Fruit fly (Drosophila melanogaster): ENCODE data around the gene CG13038.

Gene CG13038

DNA sequence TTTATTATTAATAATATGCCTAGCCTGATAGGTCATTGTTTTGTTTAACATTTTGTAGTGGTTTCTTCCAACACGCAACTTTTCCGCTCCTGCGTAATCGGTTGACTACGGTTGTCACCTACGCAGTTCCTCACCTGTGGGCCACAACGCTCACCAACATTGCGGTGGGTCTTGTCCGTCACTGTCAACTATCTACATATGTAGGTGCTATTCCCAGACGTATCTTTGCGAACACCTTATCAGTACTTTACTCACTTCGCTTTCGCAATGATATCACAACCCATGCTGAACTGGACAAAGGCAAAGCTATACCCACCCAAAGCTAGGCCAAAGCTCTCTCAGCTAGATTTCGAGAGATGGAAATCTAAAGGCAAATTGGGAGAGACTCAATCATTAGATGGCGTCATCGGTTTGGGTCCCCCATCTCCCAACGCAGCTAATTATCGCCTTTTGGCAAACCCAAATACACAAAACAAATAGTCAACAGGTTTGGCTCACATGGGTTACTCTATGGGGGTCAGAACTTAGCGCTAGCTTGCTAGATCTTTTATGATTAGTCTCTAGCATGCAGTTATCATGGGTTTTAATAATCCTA, 28.6 kb upstream of the CG13038 start:
- peak; percentile 62 for TF ChIP-seq fkh (GFP tag; optimal IDR thresholded peaks at IDR 0.05)
- TF ChIP-seq Hr38 (GFP tag; optimal IDR thresholded peaks at IDR 0.05): no peak
- TF ChIP-seq Eip78C (GFP tag): peak; percentile 40
- peak; percentile 72 for TF ChIP-seq vri (GFP tag; optimal IDR thresholded peaks at IDR 0.05)

DNA sequence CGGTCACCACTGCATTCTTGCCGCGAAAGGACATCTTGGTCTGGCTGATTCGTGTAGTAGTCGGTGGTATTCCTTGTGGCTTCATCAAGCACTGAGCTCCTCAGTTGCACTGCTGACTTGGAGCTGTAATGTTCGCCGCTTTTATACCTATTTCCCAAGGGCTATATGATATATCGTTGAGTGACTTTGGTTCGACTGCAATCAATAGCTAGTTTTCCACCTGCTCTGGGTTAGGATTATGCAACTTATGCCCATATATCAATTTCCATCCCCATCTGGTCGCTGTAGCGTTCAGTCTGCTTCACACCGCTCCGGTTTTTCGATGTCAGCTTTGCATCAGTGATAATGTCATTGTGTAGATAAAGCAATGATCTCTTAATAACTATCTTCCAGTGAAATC, 26.5 kb upstream of the CG13038 start, which contains the start of gene Pdh:
Pdh (minus strand) TSS at position 101 of the 400 bp plus-strand sequence.
- TF ChIP-seq CG16779 (tag; optimal IDR thresholded peaks at IDR 0.05): no peak
- TF ChIP-seq ss (GFP tag; optimal IDR thresholded peaks at IDR 0.05): no peak
- TF ChIP-seq Eip78C (GFP tag): peak; percentile 1
- TF ChIP-seq CG6276 (GFP tag; optimal IDR thresholded peaks at IDR 0.05): no peak
- TF ChIP-seq CG34406 (GFP tag; optimal IDR thresholded peaks at IDR 0.05): no peak

DNA sequence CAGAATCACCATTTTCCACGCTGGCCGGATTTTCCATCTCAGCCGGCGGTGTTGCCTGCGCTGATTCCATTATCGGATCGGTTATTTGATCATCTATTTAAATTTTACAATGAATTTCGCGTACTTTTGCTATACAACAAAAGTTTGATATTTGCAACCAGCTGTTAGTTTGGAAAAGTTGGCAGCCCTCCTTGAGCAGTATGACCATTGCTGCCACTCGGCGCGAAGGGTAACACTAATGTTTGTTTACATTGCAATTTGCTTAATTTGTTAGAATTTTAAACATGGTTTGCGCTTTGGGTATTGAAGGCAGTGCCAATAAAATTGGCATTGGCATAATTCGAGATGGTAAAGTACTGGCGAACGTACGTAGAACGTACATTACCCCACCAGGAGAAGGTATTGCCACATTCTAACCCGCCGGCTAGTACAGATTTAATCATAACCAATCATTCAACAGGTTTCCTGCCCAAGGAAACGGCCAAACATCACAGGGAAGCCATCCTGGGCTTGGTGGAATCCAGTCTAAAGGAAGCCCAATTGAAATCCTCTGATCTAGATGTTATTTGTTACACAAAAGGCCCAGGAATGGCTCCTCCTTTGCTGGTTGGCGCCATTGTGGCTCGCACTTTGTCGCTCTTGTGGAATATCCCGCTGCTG, 24.2 kb upstream of the CG13038 start, which contains the start of the genes Golgin104 and Tcs3:
Golgin104 (minus strand) TSS at position 182 of the 660 bp plus-strand sequence.
Tcs3 (plus strand) TSS at position 222 of the 660 bp plus-strand sequence.
- TF ChIP-seq fkh (GFP tag; optimal IDR thresholded peaks at IDR 0.05) (peak; percentile 99), Hr39 (GFP tag; optimal IDR thresholded peaks at IDR 0.05) (no peak)

DNA sequence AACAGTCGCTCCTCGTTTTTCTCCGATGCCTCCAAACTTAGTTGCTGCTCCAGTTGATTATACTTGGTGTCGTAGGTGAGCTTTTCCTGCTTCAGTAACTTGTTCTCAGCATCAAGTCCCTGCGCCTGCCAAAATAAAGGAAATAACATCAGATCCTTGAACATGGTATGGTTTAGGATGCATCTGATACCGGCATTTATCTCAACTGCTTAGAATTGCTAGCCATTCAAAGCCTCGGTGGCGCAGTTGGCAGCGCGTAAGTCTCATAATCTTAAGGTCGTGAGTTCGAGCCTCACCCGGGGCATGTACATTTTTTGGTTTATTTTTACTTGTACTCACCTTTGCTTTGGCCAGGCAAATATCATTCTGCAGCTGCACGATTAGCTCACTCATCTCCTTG, 22.0 kb upstream of the CG13038 start:
- no peak for TF ChIP-seq dac (GFP tag; optimal IDR thresholded peaks at IDR 0.05)
- no peak for TF ChIP-seq CG15336 (GFP tag; IDR thresholded peaks at IDR 0.05)
- no peak for TF ChIP-seq fd85E (GFP tag; optimal IDR thresholded peaks at IDR 0.05)
- TF ChIP-seq CG4318 (GFP tag; optimal IDR thresholded peaks at IDR 0.05): no peak
- TF ChIP-seq CG32006 (GFP tag; optimal IDR thresholded peaks at IDR 0.05): no peak
- TF ChIP-seq CG10669 (GFP tag; optimal IDR thresholded peaks at IDR 0.05): no peak
- TF ChIP-seq Blimp-1 (GFP tag; optimal IDR thresholded peaks at IDR 0.05): no peak
- TF ChIP-seq ss (GFP tag; optimal IDR thresholded peaks at IDR 0.05): no peak
- no peak for TF ChIP-seq CG34406 (GFP tag; optimal IDR thresholded peaks at IDR 0.05)
- no peak for TF ChIP-seq lz (GFP tag; optimal IDR thresholded peaks at IDR 0.05)
- TF ChIP-seq Hr4 (GFP tag; optimal IDR thresholded peaks at IDR 0.05): no peak
- TF ChIP-seq CG3919 (GFP tag; optimal IDR thresholded peaks at IDR 0.05): no peak
- no peak for TF ChIP-seq eg (GFP tag; IDR thresholded peaks at IDR 0.05)

DNA sequence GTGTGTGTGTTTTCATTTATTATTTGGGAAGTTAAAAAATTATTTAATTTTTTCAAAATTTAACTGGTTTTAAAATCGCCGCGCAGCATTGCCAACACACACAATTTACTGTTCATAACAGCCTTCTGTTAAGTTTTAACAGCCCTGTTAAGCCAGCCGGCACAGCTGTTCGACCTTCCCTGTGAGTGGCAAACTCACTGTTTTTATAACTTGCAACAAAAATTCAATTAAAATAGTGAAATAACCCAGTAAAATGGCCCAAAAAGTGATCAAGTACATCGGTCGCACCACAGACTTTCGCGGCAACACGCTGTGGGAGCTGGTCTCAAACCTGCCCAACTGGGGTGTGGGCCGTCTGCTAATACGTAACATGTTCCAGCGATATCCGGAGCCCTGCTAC, 20.2 kb upstream of the CG13038 start, which contains the start of gene mRpS34:
mRpS34 (plus strand) TSS at position 161 of the 400 bp plus-strand sequence.
- no peak for TF ChIP-seq fkh (GFP tag; optimal IDR thresholded peaks at IDR 0.05)
- TF ChIP-seq lz (GFP tag; optimal IDR thresholded peaks at IDR 0.05): no peak
- no peak for TF ChIP-seq CG6163 (GFP tag; IDR thresholded peaks at IDR 0.05)
- no peak for TF ChIP-seq CG3919 (GFP tag; optimal IDR thresholded peaks at IDR 0.05)
- TF ChIP-seq svp (GFP tag): no peak
- TF ChIP-seq vri (GFP tag; optimal IDR thresholded peaks at IDR 0.05): no peak
- TF ChIP-seq CG6808 (GFP tag; optimal IDR thresholded peaks at IDR 0.05): no peak
- no peak for TF ChIP-seq Blimp-1 (GFP tag; optimal IDR thresholded peaks at IDR 0.05)
- TF ChIP-seq dac (GFP tag; optimal IDR thresholded peaks at IDR 0.05): no peak
- TF ChIP-seq eg (GFP tag; IDR thresholded peaks at IDR 0.05): no peak
- TF ChIP-seq CG10631 (GFP tag; optimal IDR thresholded peaks at IDR 0.05): no peak
- no peak for TF ChIP-seq cyc (GFP tag; optimal IDR thresholded peaks at IDR 0.05)
- TF ChIP-seq CG31627 (GFP tag; optimal IDR thresholded peaks at IDR 0.05): no peak

DNA sequence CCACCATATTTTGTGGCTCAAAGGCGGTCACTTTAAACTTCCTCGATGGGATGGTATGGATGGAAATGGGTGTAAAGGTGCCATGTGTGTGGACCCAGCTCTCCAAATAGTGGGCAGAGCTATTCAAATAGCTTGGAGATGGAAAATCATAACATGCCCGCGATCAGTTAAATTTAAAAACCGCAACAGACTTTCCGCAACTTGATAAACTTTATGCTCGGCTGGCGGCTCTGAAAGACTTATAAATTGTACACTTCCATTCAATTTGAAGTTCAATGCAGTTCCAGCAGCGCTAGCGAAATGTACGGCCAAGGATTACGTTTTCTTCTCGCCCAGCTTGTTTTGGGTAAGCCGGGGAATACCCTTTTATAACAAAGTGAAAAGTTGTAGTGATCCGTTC, 18.3 kb upstream of the CG13038 start, which contains the start of gene CG33257:
CG33257 (plus strand) TSS at position 301 of the 400 bp plus-strand sequence.
- TF ChIP-seq dsx (GFP tag; optimal IDR thresholded peaks at IDR 0.05; ENCODE audit: poor library complexity, severe bottlenecking) (no peak), Eip78C (GFP tag) (no peak), achi (GFP tag; optimal IDR thresholded peaks at IDR 0.05) (no peak)

All from whole organism, prepupa.